Fruit fly (Drosophila melanogaster) whole organism, prepupa: ENCODE results near the gene CG31904.

ENCODE experiments used
- Blimp-1 ChIP-seq: fragments of 200-800 bp; sonication (Bioruptor generic); optimal IDR thresholded peaks from 3 replicates; lab custom pipeline; 2017; ENCODE audit warnings: missing biosample characterization, missing genetic modification characterization, mild to moderate bottlenecking, moderate library complexity, missing genetic modification reagents
- CG11902 ChIP-seq: fragments of 200-800 bp; sonication (Bioruptor generic); optimal IDR thresholded peaks from 3 replicates; lab custom pipeline; 2016; ENCODE audit warnings: missing biosample characterization, missing genetic modification characterization
- CG3032 ChIP-seq: fragments of 200-800 bp; optimal IDR thresholded peaks from 2 replicates; lab custom pipeline; 2019; ENCODE audit warnings: missing biosample characterization, mild to moderate bottlenecking, missing genetic modification characterization, moderate library complexity
- Gug ChIP-seq: fragments of 200-800 bp; sonication (Bioruptor generic); IDR thresholded peaks from 2 replicates; pipeline ENCODE4 v1.3.6; 2022; ENCODE audit warnings: missing biosample characterization, missing genetic modification characterization
- OdsH ChIP-seq: fragments of 200-800 bp; sonication (Bioruptor generic); optimal IDR thresholded peaks from 3 replicates; lab custom pipeline; 2016; ENCODE audit warnings: missing biosample characterization, missing genetic modification characterization
- cyc ChIP-seq: fragments of 200-800 bp; sonication (Bioruptor generic); optimal IDR thresholded peaks from 3 replicates; lab custom pipeline; 2016; ENCODE audit warnings: missing biosample characterization, missing genetic modification characterization
- dsx ChIP-seq: fragments of 200-800 bp; optimal IDR thresholded peaks from 3 replicates; lab custom pipeline; 2019; ENCODE audit warnings: missing biosample characterization, mild to moderate bottlenecking, missing genetic modification characterization, moderate library complexity; ENCODE audit not compliant: poor library complexity, severe bottlenecking
- salr ChIP-seq, 2 experiments: fragments of 200-800 bp; sonication (Bioruptor generic); optimal IDR thresholded peaks; 3 replicates each; lab custom pipeline; 2016 to 2018; ENCODE audit warnings: missing biosample characterization in 2 of 2, missing genetic modification characterization in 2 of 2, mild to moderate bottlenecking in 1 of 2

DNA sequence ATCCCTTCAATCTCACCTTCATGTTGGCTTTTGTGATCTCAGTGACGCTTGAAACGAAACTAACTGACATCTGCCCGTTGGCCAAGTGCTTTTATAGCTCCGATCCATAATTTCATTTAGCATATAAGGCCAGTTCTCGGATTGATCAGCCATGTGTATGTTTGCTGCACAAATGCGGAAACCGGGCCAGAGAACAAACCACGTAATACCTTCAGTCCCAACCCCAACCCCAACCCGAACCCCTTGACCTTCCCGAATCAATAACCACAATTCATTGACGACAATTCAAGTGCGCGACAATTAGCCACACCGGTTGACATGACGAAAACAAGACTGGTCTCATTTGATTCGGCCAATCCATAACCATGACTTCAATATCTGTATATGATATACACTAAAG is 14.5 kb upstream of the CG31904 start, which contains the start of gene CG7203:
- no peak for TF ChIP-seq Blimp-1 (GFP tag; lab: Kevin White, UChicago)
- TF ChIP-seq dsx (GFP tag; lab: Kevin White, UChicago) = no peak
- no peak for TF ChIP-seq cyc (GFP tag; lab: Kevin White, UChicago)
- TF ChIP-seq OdsH (GFP tag; lab: Kevin White, UChicago) = no peak
- TF ChIP-seq Gug (GFP tag; lab: Robert Waterston, UW) = no peak
- no peak for TF ChIP-seq CG11902 (GFP tag; lab: Kevin White, UChicago)
- no peak for TF ChIP-seq CG3032 (tag; lab: Kevin White, UChicago)
- TF ChIP-seq salr (GFP tag; optimal IDR thresholded peaks at IDR 0.05; lab: Kevin White, UChicago) = no peak
